Worm (Caenorhabditis elegans): ENCODE measurements around the gene cpz-2.

Gene cpz-2

DNA sequence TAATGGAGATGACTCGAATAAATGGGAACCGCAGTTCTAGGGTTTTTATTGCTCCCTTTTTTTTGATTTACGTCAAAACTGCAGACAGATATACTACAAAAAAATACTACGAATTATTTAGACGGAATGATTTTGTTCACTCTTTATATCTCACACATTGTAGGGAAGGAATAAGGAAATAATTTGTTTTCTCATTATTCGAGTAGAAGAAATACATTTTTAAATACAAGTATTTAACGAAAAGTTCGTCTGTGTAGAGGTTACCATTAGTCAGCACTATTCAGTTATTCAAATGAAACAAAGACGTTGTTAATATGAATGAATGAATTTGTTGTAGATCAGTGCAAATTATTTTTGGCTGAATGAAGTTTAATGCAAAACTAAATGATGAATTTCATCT, 45.8 kb downstream of the cpz-2 start, which contains the start of gene srd-18:
Gene srd-18, minus strand, starts transcription at position 101 of the 400 bp plus-strand sequence.
- TF ChIP-seq C34F6.9 (tag; optimal IDR thresholded peaks at IDR 0.05) (no peak), nhr-21 (tag; optimal IDR thresholded peaks at IDR 0.05) (no peak), skn-1 (tag; optimal IDR thresholded peaks at IDR 0.05) (no peak), nhr-10 (tag; optimal IDR thresholded peaks at IDR 0.05) (no peak), elt-1 (tag; optimal IDR thresholded peaks at IDR 0.05) (no peak), nhr-11 (tag; optimal IDR thresholded peaks at IDR 0.05) (no peak), sma-9 (GFP tag; optimal IDR thresholded peaks at IDR 0.05) (no peak), sma-9 (tag; optimal IDR thresholded peaks at IDR 0.05) (no peak), nhr-129 (tag; optimal IDR thresholded peaks at IDR 0.05) (no peak), zag-1 (tag; optimal IDR thresholded peaks at IDR 0.05) (no peak), fos-1 (tag; optimal IDR thresholded peaks at IDR 0.05) (no peak), nhr-23 (tag; optimal IDR thresholded peaks at IDR 0.05) (no peak), elt-3 (tag; optimal IDR thresholded peaks at IDR 0.05) (no peak), lin-13 (GFP tag; optimal IDR thresholded peaks at IDR 0.05) (no peak), lin-11 (tag; optimal IDR thresholded peaks at IDR 0.05) (no peak), gmeb-1 (tag; optimal IDR thresholded peaks at IDR 0.05) (no peak), unc-39 (tag; optimal IDR thresholded peaks at IDR 0.05) (no peak), egl-27 (tag; optimal IDR thresholded peaks at IDR 0.05) (no peak), mbf-1 (tag; optimal IDR thresholded peaks at IDR 0.05) (no peak), blmp-1 (tag; optimal IDR thresholded peaks at IDR 0.05; ENCODE audit: insufficient read depth) (no peak)

DNA sequence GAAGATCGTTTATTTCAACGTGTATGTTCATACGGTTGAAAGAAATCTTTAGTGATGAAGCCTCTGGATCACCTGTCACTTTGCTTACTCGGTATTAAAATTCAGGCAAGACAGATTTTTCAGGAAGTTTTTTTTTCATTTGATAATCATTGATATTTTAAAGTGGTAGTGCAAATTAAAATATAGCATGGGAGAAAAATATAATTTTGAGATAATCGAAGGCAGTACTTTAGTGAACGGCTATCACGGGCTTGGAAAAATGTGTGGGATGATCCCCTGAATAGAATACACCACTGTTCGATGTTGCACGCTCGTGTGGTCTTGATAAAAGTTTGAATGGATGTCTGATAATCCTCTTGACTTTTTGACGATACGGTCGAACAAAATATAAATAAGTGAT, 46.4 kb downstream of the cpz-2 start:
- TF ChIP-seq nhr-237 (tag; optimal IDR thresholded peaks at IDR 0.05) (no peak), Y55F3AM.14 (GFP tag; optimal IDR thresholded peaks at IDR 0.05) (no peak), ceh-16 (tag; optimal IDR thresholded peaks at IDR 0.05) (no peak), nhr-6 (tag; optimal IDR thresholded peaks at IDR 0.05) (no peak), ama-1 (optimal IDR thresholded peaks at IDR 0.05) (no peak), alr-1 (tag; optimal IDR thresholded peaks at IDR 0.05) (no peak), lsy-2 (tag; optimal IDR thresholded peaks at IDR 0.05) (no peak), lin-39 (tag; optimal IDR thresholded peaks at IDR 0.05) (no peak), nhr-23 (tag; optimal IDR thresholded peaks at IDR 0.05) (no peak), nhr-21 (tag; optimal IDR thresholded peaks at IDR 0.05) (no peak), sma-3 (GFP tag; optimal IDR thresholded peaks at IDR 0.05) (no peak), sma-9 (GFP tag; optimal IDR thresholded peaks at IDR 0.05) (no peak), sma-9 (tag; optimal IDR thresholded peaks at IDR 0.05) (no peak), nhr-10 (tag; optimal IDR thresholded peaks at IDR 0.05) (no peak), lin-11 (tag; optimal IDR thresholded peaks at IDR 0.05) (no peak)

ce11 chrV:13428660-13429059, 47.7 kb downstream of the cpz-2 start, which contains the start of gene srd-19:
srd-19 (minus strand) TSS chrV:13428760.
- no peak for TF ChIP-seq fos-1 (tag; optimal IDR thresholded peaks at IDR 0.05)
- TF ChIP-seq nhr-237 (tag; optimal IDR thresholded peaks at IDR 0.05), result no peak
- no peak for TF ChIP-seq unc-39 (tag; optimal IDR thresholded peaks at IDR 0.05)

- TF ChIP-seq lin-39 (tag; optimal IDR thresholded peaks at IDR 0.05), result no peak
- TF ChIP-seq lin-13 (GFP tag; optimal IDR thresholded peaks at IDR 0.05), result no peak
- TF ChIP-seq fos-1 (tag; optimal IDR thresholded peaks at IDR 0.05), result no peak
- no peak for TF ChIP-seq egl-27 (tag; optimal IDR thresholded peaks at IDR 0.05)
- no peak for TF ChIP-seq alr-1 (tag; optimal IDR thresholded peaks at IDR 0.05)
- no peak for TF ChIP-seq sma-3 (GFP tag; optimal IDR thresholded peaks at IDR 0.05)
- TF ChIP-seq Y55F3AM.14 (GFP tag; optimal IDR thresholded peaks at IDR 0.05), result no peak
These were observed 51.4 kb downstream of the cpz-2 start, which contains the start of gene srd-17 for ce11 chrV:13432364-13432763. srd-17 (minus strand) TSS chrV:13432714.

All from whole organism, L2 larva.